Worm (Caenorhabditis elegans) whole organism, early embryonic: ENCODE measurements around the gene tctn-1.
"Not testable (repeated sequence)": the region's sequence is repeated elsewhere in the genome, so short reads cannot be mapped to it uniquely, and the experiment has no call there.

Experiments used
- B0310.2 ChIP-seq: sonication (generic microtip); optimal IDR thresholded peaks from 2 replicates; lab custom pipeline; 2016; ENCODE audit warnings: mild to moderate bottlenecking, missing genetic modification characterization, missing compliant biosample characterization
- F13C5.2 ChIP-seq: sonication (generic microtip); optimal IDR thresholded peaks from 2 replicates; lab custom pipeline; 2017; ENCODE audit warnings: mild to moderate bottlenecking, missing genetic modification characterization, inconsistent platforms, missing compliant biosample characterization
- aly-1 ChIP-seq: sonication (generic microtip); optimal IDR thresholded peaks from 2 replicates; lab custom pipeline; 2016; ENCODE audit warnings: missing genetic modification characterization, missing compliant biosample characterization
- ama-1 ChIP-seq: fragments of 150-350 bp; optimal IDR thresholded peaks from 2 replicates; lab custom pipeline; 2014
- ceh-13 ChIP-seq: fragments of 200-800 bp; sonication (Bioruptor generic); optimal IDR thresholded peaks from 2 replicates; lab custom pipeline; 2018; ENCODE audit warnings: mild to moderate bottlenecking, missing genetic modification characterization, missing compliant biosample characterization
- ceh-36 ChIP-seq: sonication (generic microtip); optimal IDR thresholded peaks from 2 replicates; lab custom pipeline; 2016; ENCODE audit warnings: missing genetic modification characterization, inconsistent platforms, missing compliant biosample characterization
- ets-7 ChIP-seq: sonication (generic microtip); optimal IDR thresholded peaks from 2 replicates; lab custom pipeline; 2016; ENCODE audit warnings: missing genotype, missing genetic modification characterization, missing compliant biosample characterization
- flt-1 ChIP-seq: fragments of 200-800 bp; sonication (Bioruptor generic); IDR thresholded peaks from 2 replicates; pipeline ENCODE4 v1.3.6; 2022; ENCODE audit warnings: missing genetic modification characterization, missing compliant biosample characterization
- hmbx-1 ChIP-seq: sonication (generic microtip); optimal IDR thresholded peaks from 2 replicates; lab custom pipeline; 2016; ENCODE audit warnings: mild to moderate bottlenecking, missing genetic modification characterization, missing compliant biosample characterization
- hmg-4 ChIP-seq: fragments of 200-800 bp; sonication (Bioruptor generic); optimal IDR thresholded peaks from 2 replicates; lab custom pipeline; 2018; ENCODE audit warnings: mild to moderate bottlenecking, missing genetic modification characterization, missing compliant biosample characterization
- hnd-1 ChIP-seq: sonication (generic microtip); optimal IDR thresholded peaks from 2 replicates; lab custom pipeline; 2016; ENCODE audit warnings: missing genetic modification characterization, missing compliant biosample characterization
- pes-1 ChIP-seq: fragments of 200-800 bp; sonication (Bioruptor generic); IDR thresholded peaks from 2 replicates; pipeline ENCODE4 v1.3.6; 2022; ENCODE audit warnings: missing genetic modification reagents, missing genetic modification characterization, missing compliant biosample characterization
- scrt-1 ChIP-seq: fragments of 200-800 bp; sonication (Bioruptor generic); IDR thresholded peaks from 2 replicates; pipeline ENCODE4 v1.3.6; 2022; ENCODE audit warnings: missing genetic modification characterization, missing compliant biosample characterization
- sea-1 ChIP-seq: fragments of 200-800 bp; sonication (Bioruptor generic); conservative IDR thresholded peaks from 2 replicates; pipeline ENCODE4 v1.3.6; 2022; ENCODE audit warnings: missing genetic modification characterization, missing compliant biosample characterization
- tbx-11 ChIP-seq: fragments of 200-800 bp; sonication (Bioruptor generic); IDR thresholded peaks from 2 replicates; pipeline ENCODE4 v1.3.6; 2022; ENCODE audit warnings: missing genetic modification characterization, missing compliant biosample characterization
- tbx-37 ChIP-seq: fragments of 200-800 bp; sonication (Bioruptor generic); conservative IDR thresholded peaks from 2 replicates; pipeline ENCODE4 v1.3.6; 2022; ENCODE audit warnings: missing genetic modification reagents, missing genetic modification characterization, missing compliant biosample characterization
- tra-4 ChIP-seq: sonication (generic microtip); optimal IDR thresholded peaks from 2 replicates; lab custom pipeline; 2017; ENCODE audit warnings: missing genetic modification characterization, missing compliant biosample characterization

tctn-1 gene

ce11 chrIV:4715785-4716184 is 31.8 kb downstream of the tctn-1 start, which contains the start of gene miro-1:
TSS of gene miro-1 (minus strand) at chrIV:4715807.
- not testable (repeated sequence) for TF ChIP-seq hnd-1 (tag; lab: Kevin White, UChicago); ama-1 (lab: Kevin White, UChicago); ceh-36 (tag; lab: Kevin White, UChicago)

ce11 chrIV:4712376-4712775 is 35.3 kb downstream of the tctn-1 start, which contains the start of gene yars-2:
TSS of gene yars-2 (minus strand) at chrIV:4712624.
- TF ChIP-seq ama-1 (lab: Kevin White, UChicago), result peak; percentile 65
- TF ChIP-seq F13C5.2 (tag; lab: Kevin White, UChicago), result no peak
- TF ChIP-seq ceh-36 (tag; lab: Kevin White, UChicago), result peak; percentile 23
- TF ChIP-seq pes-1 (GFP tag; lab: Robert Waterston, UW), result peak; percentile 61; the same call in 1 of the 2 replicates
- no peak for TF ChIP-seq hmbx-1 (tag; lab: Kevin White, UChicago)
- no peak for TF ChIP-seq scrt-1 (GFP tag; lab: Robert Waterston, UW)
- peak; percentile 68 for TF ChIP-seq tbx-37

- TF ChIP-seq scrt-1 (GFP tag; lab: Robert Waterston, UW), result no peak
- no peak for TF ChIP-seq hmg-4 (GFP tag; lab: Kevin White, UChicago)
- no peak for TF ChIP-seq flt-1 (GFP tag; lab: Robert Waterston, UW)
- TF ChIP-seq ama-1 (lab: Kevin White, UChicago), result no peak
- no peak for TF ChIP-seq tra-4 (tag; lab: Kevin White, UChicago)
- no peak for TF ChIP-seq F13C5.2 (tag; lab: Kevin White, UChicago)
- TF ChIP-seq pes-1 (GFP tag; lab: Robert Waterston, UW), result no peak
- no peak for TF ChIP-seq tbx-37
- TF ChIP-seq B0310.2 (tag; lab: Kevin White, UChicago), result no peak
- TF ChIP-seq aly-1 (tag; lab: Kevin White, UChicago), result no peak
- TF ChIP-seq ceh-13 (GFP tag; lab: Kevin White, UChicago), result no peak
- TF ChIP-seq sea-1 (GFP tag; lab: Robert Waterston, UW), result no peak
- no peak for TF ChIP-seq hmbx-1 (tag; lab: Kevin White, UChicago)
- no peak for TF ChIP-seq tbx-11 (GFP tag; lab: Robert Waterston, UW)
- TF ChIP-seq hnd-1 (tag; lab: Kevin White, UChicago), result no peak
- no peak for TF ChIP-seq ceh-36 (tag; lab: Kevin White, UChicago)
Observed at ce11 chrIV:4710459-4710858, 37.2 kb downstream of the tctn-1 start, which contains the start of gene cif-1. TSS of gene cif-1 (minus strand) at chrIV:4710755.

- TF ChIP-seq hnd-1 (tag; lab: Kevin White, UChicago) (no peak), ceh-36 (tag; lab: Kevin White, UChicago) (no peak), tbx-11 (GFP tag; lab: Robert Waterston, UW) (no peak), scrt-1 (GFP tag; lab: Robert Waterston, UW) (no peak), ceh-13 (GFP tag; lab: Kevin White, UChicago) (no peak), ama-1 (lab: Kevin White, UChicago) (no peak), hmg-4 (GFP tag; lab: Kevin White, UChicago) (no peak)
Observed at ce11 chrIV:4705922-4706321, 41.7 kb downstream of the tctn-1 start.

ce11 chrIV:4705182-4705581 is 42.5 kb downstream of the tctn-1 start:
- TF ChIP-seq sea-1 (GFP tag; lab: Robert Waterston, UW) (0 out of 2 replicates have a peak, but pooled peaks have one; percentile 11), scrt-1 (GFP tag; lab: Robert Waterston, UW) (no peak), hmg-4 (GFP tag; lab: Kevin White, UChicago) (peak; percentile 40), ama-1 (lab: Kevin White, UChicago) (no peak)

- no peak for TF ChIP-seq ets-7 (tag; lab: Kevin White, UChicago)
- TF ChIP-seq hmg-4 (GFP tag; lab: Kevin White, UChicago), result no peak
- no peak for TF ChIP-seq hnd-1 (tag; lab: Kevin White, UChicago)
- no peak for TF ChIP-seq tbx-11 (GFP tag; lab: Robert Waterston, UW)
- no peak for TF ChIP-seq ama-1 (lab: Kevin White, UChicago)
- no peak for TF ChIP-seq hmbx-1 (tag; lab: Kevin White, UChicago)
- no peak for TF ChIP-seq ceh-13 (GFP tag; lab: Kevin White, UChicago)
- no peak for TF ChIP-seq scrt-1 (GFP tag; lab: Robert Waterston, UW)
- TF ChIP-seq ceh-36 (tag; lab: Kevin White, UChicago), result no peak
Observed at ce11 chrIV:4703911-4704310, 43.7 kb downstream of the tctn-1 start, which contains the start of gene ogdh-1. TSS of gene ogdh-1 (minus strand) at chrIV:4704011.
